Worm (Caenorhabditis elegans) whole organism, L4 larva: ENCODE measurements around the gene F44E5.15.

Experiments
- F44E2.7 ChIP-seq: fragments of 200-800 bp; sonication (Bioruptor generic); IDR thresholded peaks from 2 replicates; pipeline ENCODE4 v2.1.2; 2022; ENCODE audit warnings: missing genetic modification characterization, missing compliant biosample characterization
- R02D3.7 ChIP-seq: fragments of 150-350 bp; sonication (generic microtip); optimal IDR thresholded peaks from 3 replicates; lab custom pipeline; 2014; ENCODE audit warnings: missing biosample characterization, missing genetic modification characterization
- T20F7.1 ChIP-seq: fragments of 200-800 bp; sonication (Bioruptor generic); optimal IDR thresholded peaks from 2 replicates; lab custom pipeline; 2018; ENCODE audit warnings: mild to moderate bottlenecking, missing genetic modification characterization, missing compliant biosample characterization
- Y105C5A.15 ChIP-seq: fragments of 200-800 bp; sonication (Bioruptor generic); IDR thresholded peaks from 2 replicates; pipeline ENCODE4 v1.3.6; 2022; ENCODE audit warnings: missing genetic modification characterization, missing compliant biosample characterization
- Y48G9A.11 ChIP-seq: fragments of 200-800 bp; sonication (Bioruptor generic); IDR thresholded peaks from 2 replicates; pipeline ENCODE4 v1.3.6; 2022; ENCODE audit warnings: missing genetic modification reagents, missing genetic modification characterization, missing compliant biosample characterization
- Y75B8A.6 ChIP-seq: fragments of 200-800 bp; sonication (Bioruptor generic); IDR thresholded peaks from 2 replicates; pipeline ENCODE4 v1.3.6; 2022; ENCODE audit warnings: missing genetic modification reagents, missing genetic modification characterization, missing compliant biosample characterization
- ZK337.2 ChIP-seq: fragments of 200-800 bp; sonication (Bioruptor generic); IDR thresholded peaks from 2 replicates; pipeline ENCODE4 v1.3.6; 2022; ENCODE audit warnings: missing genetic modification reagents, missing genetic modification characterization, missing compliant biosample characterization
- aha-1 ChIP-seq: fragments of 150-350 bp; peaks from one replicate; lab custom pipeline; 2014; ENCODE audit warnings: missing biosample characterization, missing genetic modification characterization
- attf-4 ChIP-seq: sonication (generic microtip); optimal IDR thresholded peaks from 3 replicates; lab custom pipeline; 2017; ENCODE audit warnings: missing biosample characterization, missing genetic modification characterization
- ceh-20 ChIP-seq: fragments of 200-800 bp; sonication (Bioruptor generic); IDR thresholded peaks from 2 replicates; pipeline ENCODE4 v1.3.6; 2022; ENCODE audit warnings: missing genetic modification reagents, missing genetic modification characterization, missing compliant biosample characterization
- ceh-32 ChIP-seq: sonication (generic microtip); optimal IDR thresholded peaks from 2 replicates; lab custom pipeline; 2016; ENCODE audit warnings: mild to moderate bottlenecking, missing genetic modification characterization, missing compliant biosample characterization; ENCODE audit not compliant: poor library complexity
- ceh-82 ChIP-seq: sonication (generic microtip); optimal IDR thresholded peaks from 2 replicates; lab custom pipeline; 2017; ENCODE audit warnings: missing biosample characterization, missing genetic modification characterization
- ctbp-1 ChIP-seq: fragments of 200-800 bp; sonication (Bioruptor generic); IDR thresholded peaks from 2 replicates; pipeline ENCODE4 v1.3.6; 2022; ENCODE audit warnings: missing genetic modification reagents, missing genetic modification characterization, missing compliant biosample characterization
- daf-12 ChIP-seq: fragments of 150-350 bp; optimal IDR thresholded peaks from 2 replicates; lab custom pipeline; 2014; ENCODE audit warnings: missing biosample characterization, missing genetic modification reagents, missing genetic modification characterization
- dmd-6 ChIP-seq: fragments of 200-800 bp; sonication (Bioruptor generic); IDR thresholded peaks from 2 replicates; pipeline ENCODE4 v1.3.6; 2022; ENCODE audit warnings: missing genetic modification reagents, missing genetic modification characterization, missing compliant biosample characterization
- dmd-8 ChIP-seq: fragments of 200-800 bp; sonication (Bioruptor generic); IDR thresholded peaks from 2 replicates; pipeline ENCODE4 v1.3.6; 2022; ENCODE audit warnings: missing genetic modification characterization, missing compliant biosample characterization
- dve-1 ChIP-seq: sonication (generic microtip); optimal IDR thresholded peaks from 2 replicates; lab custom pipeline; 2017; ENCODE audit warnings: antibody characterized with exemption, mild to moderate bottlenecking, missing genetic modification characterization, missing compliant biosample characterization; ENCODE audit not compliant: insufficient read depth
- egl-27 ChIP-seq: sonication (generic microtip); optimal IDR thresholded peaks from 3 replicates; lab custom pipeline; 2017; ENCODE audit warnings: missing biosample characterization, missing genetic modification reagents, missing genetic modification characterization
- egl-43 ChIP-seq: fragments of 200-800 bp; sonication (Bioruptor generic); IDR thresholded peaks from 2 replicates; pipeline ENCODE4 v1.3.6; 2022; ENCODE audit warnings: missing genetic modification reagents, missing genetic modification characterization, missing compliant biosample characterization
- fkh-10 ChIP-seq: fragments of 150-350 bp; optimal IDR thresholded peaks from 2 replicates; lab custom pipeline; 2014; ENCODE audit warnings: missing biosample characterization, missing genetic modification reagents, missing genetic modification characterization
- hlh-11 ChIP-seq: fragments of 200-800 bp; sonication (Bioruptor generic); optimal IDR thresholded peaks from 2 replicates; lab custom pipeline; 2018; ENCODE audit warnings: mild to moderate bottlenecking, missing genetic modification characterization, missing compliant biosample characterization
- hlh-30 ChIP-seq: sonication (generic microtip); optimal IDR thresholded peaks from 2 replicates; lab custom pipeline; 2017; ENCODE audit warnings: antibody characterized with exemption, mild to moderate bottlenecking, missing genetic modification characterization, missing compliant biosample characterization; ENCODE audit not compliant: insufficient read depth
- jun-1 ChIP-seq: fragments of 150-350 bp; optimal IDR thresholded peaks from 2 replicates; lab custom pipeline; 2014; ENCODE audit warnings: missing biosample characterization, missing genetic modification reagents, missing genetic modification characterization
- lin-38 ChIP-seq: fragments of 200-800 bp; sonication (Bioruptor generic); IDR thresholded peaks from 2 replicates; pipeline ENCODE4 v1.3.6; 2022; ENCODE audit warnings: missing genetic modification reagents, missing genetic modification characterization, missing compliant biosample characterization
- lir-3 ChIP-seq: sonication (generic microtip); optimal IDR thresholded peaks from 2 replicates; lab custom pipeline; 2016; ENCODE audit warnings: mild to moderate bottlenecking, missing genetic modification characterization, missing compliant biosample characterization
- madf-5 ChIP-seq, 2 experiments: fragments of 200-800 bp; sonication (Bioruptor generic); IDR thresholded peaks; 2 replicates each; pipeline ENCODE4 v1.3.6; 2022; ENCODE audit warnings: missing compliant biosample characterization in 2 of 2, missing genetic modification characterization in 2 of 2
- madf-9 ChIP-seq: fragments of 200-800 bp; sonication (Bioruptor generic); conservative IDR thresholded peaks from 2 replicates; pipeline ENCODE4 v1.3.6; 2022; ENCODE audit warnings: missing genetic modification reagents, missing genetic modification characterization, missing compliant biosample characterization
- mdt-29 ChIP-seq: fragments of 200-800 bp; sonication (Bioruptor generic); IDR thresholded peaks from 2 replicates; pipeline ENCODE4 v1.3.6; 2022; ENCODE audit warnings: missing genetic modification reagents, missing genetic modification characterization, missing compliant biosample characterization
- mep-1 ChIP-seq: fragments of 150-350 bp; sonication (generic microtip); optimal IDR thresholded peaks from 3 replicates; lab custom pipeline; 2014; ENCODE audit warnings: missing biosample characterization, missing genetic modification characterization
- mxl-2 ChIP-seq: fragments of 200-800 bp; sonication (Bioruptor generic); conservative IDR thresholded peaks from 2 replicates; pipeline ENCODE4 v1.3.6; 2022; ENCODE audit warnings: missing genetic modification reagents, missing genetic modification characterization, missing compliant biosample characterization
- nhr-11 ChIP-seq: fragments of 150-350 bp; optimal IDR thresholded peaks from 2 replicates; lab custom pipeline; 2014; ENCODE audit warnings: missing biosample characterization, missing genetic modification characterization
- nhr-28 ChIP-seq: fragments of 150-350 bp; optimal IDR thresholded peaks from 2 replicates; lab custom pipeline; 2014; ENCODE audit warnings: missing biosample characterization, missing genetic modification characterization
- nhr-41 ChIP-seq: fragments of 200-800 bp; sonication (Bioruptor generic); IDR thresholded peaks from 2 replicates; pipeline ENCODE4 v1.3.6; 2022; ENCODE audit warnings: missing genetic modification reagents, missing genetic modification characterization, missing compliant biosample characterization
- nhr-48 ChIP-seq: sonication (generic microtip); optimal IDR thresholded peaks from 2 replicates; lab custom pipeline; 2016; ENCODE audit warnings: mild to moderate bottlenecking, missing genetic modification characterization, missing compliant biosample characterization
- nhr-76 ChIP-seq: fragments of 150-350 bp; optimal IDR thresholded peaks from 2 replicates; lab custom pipeline; 2014; ENCODE audit warnings: missing biosample characterization, missing genetic modification characterization
- pha-4 ChIP-seq, 2 experiments: fragments of 150-350 bp in 1 of 2; fragments of 200-800 bp in 1 of 2; sonication (Bioruptor generic) in 1 of 2; IDR thresholded peaks in 1 of 2; optimal IDR thresholded peaks in 1 of 2; 2 replicates each; pipeline versions ENCODE4 v1.3.6 to Lab custom; 2014 to 2022; ENCODE audit warnings: missing genetic modification characterization in 2 of 2, missing genetic modification reagents in 2 of 2, missing biosample characterization in 1 of 2, missing compliant biosample characterization in 1 of 2
- php-3 ChIP-seq: fragments of 200-800 bp; sonication (Bioruptor generic); IDR thresholded peaks from 2 replicates; pipeline ENCODE4 v1.3.6; 2022; ENCODE audit warnings: missing genetic modification reagents, missing genetic modification characterization, missing compliant biosample characterization
- rbr-2 ChIP-seq: sonication (generic microtip); optimal IDR thresholded peaks from 2 replicates; lab custom pipeline; 2016; ENCODE audit warnings: missing genotype, missing genetic modification characterization, missing compliant biosample characterization
- saeg-2 ChIP-seq: fragments of 200-800 bp; sonication (Bioruptor generic); IDR thresholded peaks from 2 replicates; pipeline ENCODE4 v1.3.6; 2022; ENCODE audit warnings: missing genetic modification reagents, missing genetic modification characterization, missing compliant biosample characterization
- set-16 ChIP-seq: fragments of 200-800 bp; sonication (Bioruptor generic); IDR thresholded peaks from 2 replicates; pipeline ENCODE4 v1.3.6; 2022; ENCODE audit warnings: missing genetic modification reagents, missing genetic modification characterization, missing compliant biosample characterization
- skn-1 ChIP-seq: fragments of 150-350 bp; optimal IDR thresholded peaks from 2 replicates; lab custom pipeline; 2014; ENCODE audit warnings: missing biosample characterization, missing genetic modification characterization
- snpc-1.2 ChIP-seq: fragments of 200-800 bp; sonication (Bioruptor generic); IDR thresholded peaks from 2 replicates; pipeline ENCODE4 v1.3.6; 2022; ENCODE audit warnings: missing genetic modification reagents, missing genetic modification characterization, missing compliant biosample characterization
- spr-1 ChIP-seq: sonication (generic microtip); optimal IDR thresholded peaks from 2 replicates; lab custom pipeline; 2016; ENCODE audit warnings: mild to moderate bottlenecking, missing genetic modification characterization, missing compliant biosample characterization
- tra-1 ChIP-seq: fragments of 200-800 bp; sonication (Bioruptor generic); IDR thresholded peaks from 2 replicates; pipeline ENCODE4 v1.3.6; 2022; ENCODE audit warnings: missing genetic modification reagents, missing genetic modification characterization, missing compliant biosample characterization
- zag-1 ChIP-seq: fragments of 150-350 bp; optimal IDR thresholded peaks from 2 replicates; lab custom pipeline; 2014; ENCODE audit warnings: missing biosample characterization, missing genetic modification characterization
- zfp-2 ChIP-seq: sonication (generic microtip); optimal IDR thresholded peaks from 2 replicates; lab custom pipeline; 2016; ENCODE audit warnings: mild to moderate bottlenecking, missing genetic modification characterization, missing compliant biosample characterization
- zfp-3 ChIP-seq: fragments of 200-800 bp; sonication (Bioruptor generic); conservative IDR thresholded peaks from 2 replicates; pipeline ENCODE4 v1.3.6; 2022; ENCODE audit warnings: missing genetic modification reagents, missing genetic modification characterization, missing compliant biosample characterization
- zip-11 ChIP-seq: fragments of 200-800 bp; sonication (Bioruptor generic); IDR thresholded peaks from 2 replicates; pipeline ENCODE4 v1.3.6; 2022; ENCODE audit warnings: missing genetic modification characterization, missing compliant biosample characterization
- zip-2 ChIP-seq: fragments of 150-350 bp; optimal IDR thresholded peaks from 2 replicates; lab custom pipeline; 2014; ENCODE audit warnings: missing biosample characterization, missing genetic modification characterization
- ztf-11 ChIP-seq: fragments of 150-350 bp; optimal IDR thresholded peaks from 2 replicates; lab custom pipeline; 2014; ENCODE audit warnings: missing biosample characterization, missing genetic modification characterization
- ztf-7 ChIP-seq: fragments of 150-350 bp; optimal IDR thresholded peaks from 2 replicates; lab custom pipeline; 2014; ENCODE audit warnings: missing biosample characterization, missing genetic modification characterization

The F44E5.15 gene

ce11 chrII:11728545-11729105 is 43.8 kb upstream of the F44E5.15 start, which contains the start of gene alh-8 (continued):
- TF ChIP-seq daf-12 (no peak), T20F7.1 (GFP tag; lab: Kevin White, UChicago) (peak; percentile 70), tra-1 (GFP tag; lab: Robert Waterston, UW) (no peak), zfp-2 (tag; lab: Kevin White, UChicago) (no peak), ZK337.2 (GFP tag; lab: Robert Waterston, UW) (no peak), R02D3.7 (tag; lab: Kevin White, UChicago) (no peak), madf-9 (GFP tag; lab: Robert Waterston, UW) (no peak), dmd-8 (no peak), nhr-28 (peak; percentile 82), nhr-11 (tag; lab: Kevin White, UChicago) (peak; percentile 70), ztf-7 (no peak), Y48G9A.11 (GFP tag; lab: Robert Waterston, UW) (no peak), ceh-32 (no peak), set-16 (no peak), egl-43 (GFP tag; lab: Robert Waterston, UW) (no peak), lir-3 (tag; lab: Kevin White, UChicago) (no peak), mxl-2 (GFP tag; lab: Robert Waterston, UW) (no peak), hlh-11 (tag; lab: Kevin White, UChicago) (peak; percentile 87), saeg-2 (GFP tag; lab: Robert Waterston, UW) (no peak; the same call in 1 of the 2 replicates), rbr-2 (tag; lab: Kevin White, UChicago) (no peak), ceh-20 (GFP tag; lab: Robert Waterston, UW) (no peak), jun-1 (tag; lab: Kevin White, UChicago) (no peak), nhr-41 (GFP tag; lab: Robert Waterston, UW) (peak; percentile 89), php-3 (GFP tag; lab: Robert Waterston, UW) (0 out of 2 replicates have a peak, but pooled peaks have one; percentile 41), aha-1 (tag; lab: Kevin White, UChicago) (peak; percentile 43), dmd-6 (GFP tag; lab: Robert Waterston, UW) (peak; percentile 87), F44E2.7 (GFP tag; lab: Robert Waterston, UW) (no peak), attf-4 (no peak), zip-11 (GFP tag; lab: Robert Waterston, UW) (no peak), ceh-82 (tag; lab: Kevin White, UChicago) (no peak), madf-5 (GFP tag; IDR thresholded peaks at IDR 0.05; lab: Robert Waterston, UW) (no peak), zip-2 (no peak), skn-1 (tag; lab: Kevin White, UChicago) (no peak), Y105C5A.15 (GFP tag; lab: Robert Waterston, UW) (no peak), pha-4 (GFP tag; IDR thresholded peaks at IDR 0.05; lab: Robert Waterston, UW) (peak; percentile 56; the same call in 1 of the 2 replicates), pha-4 (tag; optimal IDR thresholded peaks at IDR 0.05; lab: Kevin White, UChicago) (no peak), snpc-1.2 (GFP tag; lab: Robert Waterston, UW) (no peak), Y75B8A.6 (0 out of 2 replicates have a peak, but pooled peaks have one; percentile 48), fkh-10 (GFP tag; lab: Kevin White, UChicago) (no peak), ztf-11 (no peak), hlh-30 (tag; lab: Kevin White, UChicago) (peak; percentile 97), ctbp-1 (no peak), nhr-48 (tag; lab: Kevin White, UChicago) (peak; percentile 52), egl-27 (tag; lab: Kevin White, UChicago) (no peak), zfp-3 (GFP tag; lab: Robert Waterston, UW) (no peak), lin-38 (GFP tag; lab: Robert Waterston, UW) (peak; percentile 50), nhr-76 (tag; lab: Kevin White, UChicago) (no peak), mdt-29 (peak; percentile 72), dve-1 (tag; lab: Kevin White, UChicago) (peak; percentile 79), zag-1 (no peak), spr-1 (tag; lab: Kevin White, UChicago) (no peak), mep-1 (tag; lab: Kevin White, UChicago) (peak; percentile 48)
